Worm (Caenorhabditis elegans): ENCODE results near the gene col-74.

col-74 gene

DNA sequence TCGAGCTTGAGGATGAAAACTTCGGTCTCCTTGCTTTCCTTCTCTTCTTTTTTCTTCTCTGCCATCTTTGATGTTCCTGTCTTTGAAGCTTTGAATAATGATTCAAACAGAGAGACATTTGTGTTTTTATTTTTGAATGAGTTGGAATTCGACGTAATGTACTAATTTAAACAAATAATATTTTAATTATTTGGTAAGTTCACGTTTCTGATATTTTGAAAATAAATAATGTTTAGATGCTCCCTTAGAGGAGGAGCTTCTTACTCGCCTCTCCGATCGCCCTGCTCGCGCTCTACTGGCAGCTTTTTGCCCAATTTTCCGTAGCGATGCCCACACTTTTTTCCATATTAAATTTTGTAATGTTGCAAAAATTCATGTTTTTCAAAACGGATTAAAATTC, 29.1 kb upstream of the col-74 start, which contains the start of the genes K05F1.9 and K05F1.1:
K05F1.9 (minus strand) TSS at position 101 of the 400 bp plus-strand sequence.
K05F1.1 (plus strand) TSS at position 308 of the 400 bp plus-strand sequence.
- TF ChIP-seq nhr-77 (tag; optimal IDR thresholded peaks at IDR 0.05) (no peak), ama-1 (optimal IDR thresholded peaks at IDR 0.05) (no peak), R02D3.7 (tag; optimal IDR thresholded peaks at IDR 0.05) (no peak), nhr-23 (tag; optimal IDR thresholded peaks at IDR 0.05) (no peak), fos-1 (tag; optimal IDR thresholded peaks at IDR 0.05) (no peak), ztf-11 (tag; optimal IDR thresholded peaks at IDR 0.05) (no peak), sea-2 (GFP tag; optimal IDR thresholded peaks at IDR 0.05) (no peak), nhr-25 (tag; optimal IDR thresholded peaks at IDR 0.05) (no peak), ztf-4 (tag; optimal IDR thresholded peaks at IDR 0.05) (no peak), lin-39 (tag; optimal IDR thresholded peaks at IDR 0.05) (no peak), mdl-1 (tag; optimal IDR thresholded peaks at IDR 0.05) (no peak), nhr-11 (tag; optimal IDR thresholded peaks at IDR 0.05) (no peak), nhr-76 (tag; optimal IDR thresholded peaks at IDR 0.05) (no peak), fkh-10 (GFP tag; optimal IDR thresholded peaks at IDR 0.05) (no peak), ceh-16 (tag; optimal IDR thresholded peaks at IDR 0.05) (no peak), fkh-2 (tag; optimal IDR thresholded peaks at IDR 0.05) (no peak), ZK546.5 (tag; optimal IDR thresholded peaks at IDR 0.05) (no peak), egl-27 (tag; optimal IDR thresholded peaks at IDR 0.05) (no peak), jun-1 (tag; optimal IDR thresholded peaks at IDR 0.05) (no peak)

- TF ChIP-seq hmg-11 (tag; optimal IDR thresholded peaks at IDR 0.05) (no peak), jun-1 (tag; optimal IDR thresholded peaks at IDR 0.05) (no peak), ceh-16 (tag; optimal IDR thresholded peaks at IDR 0.05) (no peak), pha-4 (tag; optimal IDR thresholded peaks at IDR 0.05) (peak; percentile 8), unc-39 (tag; optimal IDR thresholded peaks at IDR 0.05) (no peak), elt-2 (tag; optimal IDR thresholded peaks at IDR 0.05) (peak; percentile 93), nhr-11 (tag; optimal IDR thresholded peaks at IDR 0.05) (no peak), pqm-1 (tag; optimal IDR thresholded peaks at IDR 0.05) (peak; percentile 25), unc-62 (GFP tag; optimal IDR thresholded peaks at IDR 0.05) (no peak), fkh-10 (GFP tag; optimal IDR thresholded peaks at IDR 0.05) (no peak)
These were observed 25.9 kb upstream of the col-74 start for ce11 chrII:5804288-5804687.

ce11 chrII:5805303-5805702, 24.9 kb upstream of the col-74 start, which contains the start of gene K05F1.10:
Gene K05F1.10 (minus strand): TSS chrII:5805473.
- TF ChIP-seq nhr-67 (tag; optimal IDR thresholded peaks at IDR 0.05) = no peak
- TF ChIP-seq R02D3.7 (tag; optimal IDR thresholded peaks at IDR 0.05) = no peak
- no peak for TF ChIP-seq jun-1 (tag; optimal IDR thresholded peaks at IDR 0.05)
- no peak for TF ChIP-seq ceh-82 (tag; optimal IDR thresholded peaks at IDR 0.05)
- TF ChIP-seq lin-15B (tag; optimal IDR thresholded peaks at IDR 0.05) = no peak
- TF ChIP-seq fkh-2 (tag; optimal IDR thresholded peaks at IDR 0.05) = no peak
- TF ChIP-seq ztf-4 (tag; optimal IDR thresholded peaks at IDR 0.05) = no peak
- peak; percentile 54 for TF ChIP-seq pqm-1 (tag; optimal IDR thresholded peaks at IDR 0.05)
- no peak for TF ChIP-seq snpc-4 (tag; optimal IDR thresholded peaks at IDR 0.05)
- TF ChIP-seq mdl-1 (tag; optimal IDR thresholded peaks at IDR 0.05) = no peak
- TF ChIP-seq egl-27 (tag; optimal IDR thresholded peaks at IDR 0.05) = no peak
- peak; percentile 86 for TF ChIP-seq elt-2 (tag; optimal IDR thresholded peaks at IDR 0.05)
- peak; percentile 9 for TF ChIP-seq pha-4 (tag; optimal IDR thresholded peaks at IDR 0.05)
- no peak for TF ChIP-seq nhr-237 (tag; optimal IDR thresholded peaks at IDR 0.05)
- TF ChIP-seq ceh-28 (tag; optimal IDR thresholded peaks at IDR 0.05) = no peak
- TF ChIP-seq fkh-10 (GFP tag; optimal IDR thresholded peaks at IDR 0.05) = no peak
- TF ChIP-seq nhr-28 (tag; optimal IDR thresholded peaks at IDR 0.05) = no peak
- TF ChIP-seq nhr-77 (tag; optimal IDR thresholded peaks at IDR 0.05) = no peak
- no peak for TF ChIP-seq eor-1 (tag; optimal IDR thresholded peaks at IDR 0.05)
- no peak for TF ChIP-seq fos-1 (tag; optimal IDR thresholded peaks at IDR 0.05)
- peak; percentile 9 for TF ChIP-seq ama-1 (optimal IDR thresholded peaks at IDR 0.05)
- TF ChIP-seq lin-39 (tag; optimal IDR thresholded peaks at IDR 0.05) = no peak
- no peak for TF ChIP-seq nhr-11 (tag; optimal IDR thresholded peaks at IDR 0.05)

DNA sequence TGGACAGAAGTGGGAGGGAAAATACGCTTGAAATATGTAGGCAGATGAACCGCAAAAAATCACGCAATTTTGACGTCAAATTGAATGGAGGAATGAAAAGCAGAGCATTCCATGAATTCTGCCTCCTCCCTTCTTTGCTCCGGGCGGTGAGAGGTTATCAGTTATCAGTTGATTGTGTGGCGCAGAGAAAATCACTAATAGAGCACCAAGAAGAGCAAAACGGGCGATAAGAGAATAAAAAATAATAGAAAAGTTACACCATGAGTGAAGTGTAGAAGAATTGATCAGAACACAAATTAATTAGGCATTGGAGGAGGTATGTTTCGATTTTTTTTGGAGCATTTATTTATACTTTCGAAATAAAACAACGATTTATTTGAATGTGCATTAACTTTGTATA, 23.6 kb upstream of the col-74 start:
- TF ChIP-seq ceh-16 (tag; optimal IDR thresholded peaks at IDR 0.05) (no peak), pqm-1 (tag; optimal IDR thresholded peaks at IDR 0.05) (peak; percentile 63), elt-2 (tag; optimal IDR thresholded peaks at IDR 0.05) (peak; percentile 97)

ce11 chrII:5810230-5810629, 19.9 kb upstream of the col-74 start, which contains the start of the genes msp-64 and ZK1248.5:
Gene msp-64 (minus strand): TSS chrII:5810330.
Gene ZK1248.5 (plus strand): TSS chrII:5810514.
- TF ChIP-seq pqm-1 (tag; optimal IDR thresholded peaks at IDR 0.05) (no peak), nhr-11 (tag; optimal IDR thresholded peaks at IDR 0.05) (no peak), pha-4 (tag; optimal IDR thresholded peaks at IDR 0.05) (no peak), fkh-2 (tag; optimal IDR thresholded peaks at IDR 0.05) (no peak), ZK546.5 (tag; optimal IDR thresholded peaks at IDR 0.05) (no peak), nhr-237 (tag; optimal IDR thresholded peaks at IDR 0.05) (no peak), zag-1 (tag; optimal IDR thresholded peaks at IDR 0.05) (no peak), nfya-1 (tag; optimal IDR thresholded peaks at IDR 0.05; ENCODE audit: insufficient read depth) (no peak), nhr-76 (tag; optimal IDR thresholded peaks at IDR 0.05) (no peak), nhr-77 (tag; optimal IDR thresholded peaks at IDR 0.05) (no peak), hmg-11 (tag; optimal IDR thresholded peaks at IDR 0.05) (no peak), fos-1 (tag; optimal IDR thresholded peaks at IDR 0.05) (no peak), ceh-82 (tag; optimal IDR thresholded peaks at IDR 0.05) (no peak), fkh-10 (GFP tag; optimal IDR thresholded peaks at IDR 0.05) (no peak)
